Fruit fly (Drosophila melanogaster) whole organism, embryonic: ENCODE data around the gene Dad1.

Experiments
- ATbp ChIP-seq: fragments of 200-800 bp; sonication (Bioruptor generic); optimal IDR thresholded peaks from 2 replicates; lab custom pipeline; 2017; ENCODE audit warnings: missing biosample characterization, mild to moderate bottlenecking, missing genetic modification characterization, missing genetic modification reagents
- CG10959 ChIP-seq: fragments of 200-800 bp; sonication (Bioruptor generic); IDR thresholded peaks from 2 replicates; pipeline ENCODE4 v1.3.6; 2022; ENCODE audit warnings: missing biosample characterization, missing genetic modification characterization
- CG12104 ChIP-seq: fragments of 200-800 bp; sonication (Bioruptor generic); optimal IDR thresholded peaks from 3 replicates; lab custom pipeline; 2016; ENCODE audit warnings: missing biosample characterization, missing genetic modification characterization
- CG13624 ChIP-seq: fragments of 200-800 bp; sonication (Bioruptor generic); optimal IDR thresholded peaks from 2 replicates; lab custom pipeline; 2016; ENCODE audit warnings: missing biosample characterization, missing genetic modification characterization
- CG13775 ChIP-seq: fragments of 200-800 bp; sonication (Bioruptor generic); optimal IDR thresholded peaks from 3 replicates; lab custom pipeline; 2017; ENCODE audit warnings: missing biosample characterization, mild to moderate bottlenecking, missing genetic modification characterization
- CG13894 ChIP-seq: fragments of 200-800 bp; sonication (Bioruptor generic); optimal IDR thresholded peaks from 3 replicates; lab custom pipeline; 2018; ENCODE audit warnings: missing biosample characterization, mild to moderate bottlenecking, missing genetic modification characterization, moderate library complexity
- CG14710 ChIP-seq: fragments of 200-800 bp; sonication (Bioruptor generic); optimal IDR thresholded peaks from 3 replicates; lab custom pipeline; 2019; ENCODE audit warnings: missing biosample characterization, mild to moderate bottlenecking, missing genetic modification characterization, moderate library complexity
- CG15514 ChIP-seq: fragments of 200-800 bp; sonication (Bioruptor generic); optimal IDR thresholded peaks from 3 replicates; lab custom pipeline; 2017; ENCODE audit warnings: missing biosample characterization, missing genetic modification characterization, mild to moderate bottlenecking, moderate library complexity, missing genetic modification reagents
- CG17912 ChIP-seq: fragments of 200-800 bp; sonication (Bioruptor generic); optimal IDR thresholded peaks from 2 replicates; lab custom pipeline; 2018; ENCODE audit warnings: missing biosample characterization, mild to moderate bottlenecking, missing genetic modification characterization
- CG30403 ChIP-seq: fragments of 200-800 bp; sonication (Bioruptor generic); optimal IDR thresholded peaks from 3 replicates; lab custom pipeline; 2016; ENCODE audit warnings: missing biosample characterization, missing genetic modification characterization
- CG32767 ChIP-seq: fragments of 200-800 bp; sonication (Bioruptor generic); IDR thresholded peaks from 2 replicates; pipeline ENCODE4 v1.3.6; 2022; ENCODE audit warnings: missing biosample characterization, missing genetic modification characterization
- CG32772 ChIP-seq: fragments of 200-800 bp; sonication (Bioruptor generic); IDR thresholded peaks from 2 replicates; pipeline ENCODE4 v1.3.6; 2022; ENCODE audit warnings: missing biosample characterization, missing genetic modification characterization
- CG3726 ChIP-seq: fragments of 200-800 bp; sonication (Bioruptor generic); IDR thresholded peaks from 3 replicates; pipeline ENCODE4, ENCODE4 v1.3.6; 2022; ENCODE audit warnings: missing biosample characterization, missing genetic modification characterization
- CG4854 ChIP-seq: fragments of 200-800 bp; sonication (Bioruptor generic); optimal IDR thresholded peaks from 2 replicates; lab custom pipeline; 2016; ENCODE audit warnings: missing biosample characterization, missing genetic modification characterization, inconsistent platforms
- CG6272 ChIP-seq: fragments of 200-800 bp; sonication (Bioruptor generic); IDR thresholded peaks from 2 replicates; pipeline ENCODE4 v1.3.6; 2022; ENCODE audit warnings: missing biosample characterization, missing genetic modification characterization
- CG7987 ChIP-seq: fragments of 200-800 bp; sonication (Bioruptor generic); optimal IDR thresholded peaks from 2 replicates; lab custom pipeline; 2018; ENCODE audit warnings: missing biosample characterization, mild to moderate bottlenecking, missing genetic modification characterization, moderate library complexity
- CG8089 ChIP-seq: fragments of 200-800 bp; sonication (Bioruptor generic); optimal IDR thresholded peaks from 3 replicates; lab custom pipeline; 2016; ENCODE audit warnings: missing biosample characterization, missing genetic modification characterization
- CG8281 ChIP-seq: fragments of 200-800 bp; sonication (Bioruptor generic); optimal IDR thresholded peaks from 2 replicates; lab custom pipeline; 2018; ENCODE audit warnings: missing biosample characterization, mild to moderate bottlenecking, missing genetic modification characterization, moderate library complexity
- CkIIα-i1 ChIP-seq: fragments of 200-800 bp; sonication (Bioruptor generic); IDR thresholded peaks from 2 replicates; pipeline ENCODE4 v1.3.6; 2022; ENCODE audit warnings: missing biosample characterization, missing genetic modification characterization
- D19A ChIP-seq: fragments of 200-800 bp; optimal IDR thresholded peaks from 3 replicates; lab custom pipeline; 2019; ENCODE audit warnings: missing biosample characterization, mild to moderate bottlenecking, missing genetic modification characterization, moderate library complexity
- Dp ChIP-seq: fragments of 200-800 bp; sonication (Bioruptor generic); optimal IDR thresholded peaks from 2 replicates; lab custom pipeline; 2018; ENCODE audit warnings: missing biosample characterization, mild to moderate bottlenecking, missing genetic modification characterization, moderate library complexity
- Ets65A ChIP-seq: fragments of 200-800 bp; sonication (Bioruptor generic); peaks from one replicate; lab custom pipeline; 2016; ENCODE audit warnings: missing biosample characterization, missing genetic modification characterization
- Fer3 ChIP-seq: fragments of 200-800 bp; sonication (Bioruptor generic); optimal IDR thresholded peaks from 2 replicates; lab custom pipeline; 2018; ENCODE audit warnings: missing biosample characterization, mild to moderate bottlenecking, missing genetic modification characterization, moderate library complexity
- H15 ChIP-seq: fragments of 200-800 bp; sonication (Bioruptor generic); IDR thresholded peaks from 3 replicates; pipeline ENCODE4 v1.3.6; 2022; ENCODE audit warnings: missing biosample characterization, missing genetic modification characterization
- Mad ChIP-seq: fragments of 200-800 bp; sonication (Bioruptor generic); optimal IDR thresholded peaks from 2 replicates; lab custom pipeline; 2016; ENCODE audit warnings: missing biosample characterization, missing genetic modification characterization
- Myb ChIP-seq: fragments of 200-800 bp; sonication (Bioruptor generic); optimal IDR thresholded peaks from 2 replicates; lab custom pipeline; 2016; ENCODE audit warnings: missing biosample characterization, missing genetic modification characterization
- Sox100B ChIP-seq: fragments of 200-800 bp; sonication (Bioruptor generic); optimal IDR thresholded peaks from 3 replicates; lab custom pipeline; 2018; ENCODE audit warnings: missing biosample characterization, mild to moderate bottlenecking, missing genetic modification characterization
- Spps ChIP-seq: fragments of 200-800 bp; sonication (Bioruptor generic); optimal IDR thresholded peaks from 2 replicates; lab custom pipeline; 2018; ENCODE audit warnings: missing biosample characterization, mild to moderate bottlenecking, missing genetic modification characterization
- Sry-δ ChIP-seq: fragments of 200-800 bp; sonication (Bioruptor generic); optimal IDR thresholded peaks from 2 replicates; lab custom pipeline; 2016; ENCODE audit warnings: missing biosample characterization, missing genetic modification characterization
- ara ChIP-seq: fragments of 200-800 bp; sonication (Bioruptor generic); IDR thresholded peaks from 2 replicates; pipeline ENCODE4 v1.3.6; 2022; ENCODE audit warnings: missing biosample characterization, missing genetic modification characterization
- ash1 ChIP-seq: fragments of 200-800 bp; sonication (Bioruptor generic); optimal IDR thresholded peaks from 2 replicates; lab custom pipeline; 2018; ENCODE audit warnings: missing biosample characterization, mild to moderate bottlenecking, missing genetic modification characterization
- bbx ChIP-seq: fragments of 200-800 bp; sonication (Bioruptor generic); IDR thresholded peaks from 2 replicates; pipeline ENCODE4 v1.3.6; 2022; ENCODE audit warnings: missing biosample characterization, missing genetic modification characterization; ENCODE audit not compliant: partially characterized antibody
- bsh ChIP-seq, 2 experiments: fragments of 200-800 bp; sonication (Bioruptor generic); optimal IDR thresholded peaks; 2 replicates each; lab custom pipeline; 2017 to 2018; ENCODE audit warnings: mild to moderate bottlenecking in 2 of 2, missing biosample characterization in 2 of 2, missing genetic modification characterization in 2 of 2, moderate library complexity in 1 of 2
- caup ChIP-seq: fragments of 200-800 bp; sonication (Bioruptor generic); optimal IDR thresholded peaks from 3 replicates; lab custom pipeline; 2017; ENCODE audit warnings: missing biosample characterization, mild to moderate bottlenecking, missing genetic modification characterization, moderate library complexity; ENCODE audit not compliant: severe bottlenecking
- croc ChIP-seq: fragments of 200-800 bp; sonication (Bioruptor generic); conservative IDR thresholded peaks from 3 replicates; pipeline ENCODE4 v1.3.6; 2022; ENCODE audit warnings: missing biosample characterization, missing genetic modification characterization
- dan ChIP-seq: fragments of 200-800 bp; sonication (Bioruptor generic); IDR thresholded peaks from 2 replicates; pipeline ENCODE4 v1.3.6; 2022; ENCODE audit warnings: missing biosample characterization, missing genetic modification characterization
- dmrt99B ChIP-seq: fragments of 200-800 bp; sonication (Bioruptor generic); optimal IDR thresholded peaks from 2 replicates; lab custom pipeline; 2018; ENCODE audit warnings: missing biosample characterization, mild to moderate bottlenecking, missing genetic modification characterization, moderate library complexity
- esg ChIP-seq: fragments of 200-800 bp; sonication (Bioruptor generic); conservative IDR thresholded peaks from 2 replicates; pipeline ENCODE4 v1.3.6; 2022; ENCODE audit warnings: missing biosample characterization, missing genetic modification characterization
- fd102C ChIP-seq: fragments of 200-800 bp; sonication (Bioruptor generic); optimal IDR thresholded peaks from 2 replicates; lab custom pipeline; 2018; ENCODE audit warnings: missing biosample characterization, mild to moderate bottlenecking, missing genetic modification characterization, moderate library complexity
- fd64A ChIP-seq: fragments of 200-800 bp; sonication (Bioruptor generic); optimal IDR thresholded peaks from 3 replicates; lab custom pipeline; 2018; ENCODE audit warnings: missing biosample characterization, mild to moderate bottlenecking, missing genetic modification characterization
- nau ChIP-seq: fragments of 200-800 bp; sonication (Bioruptor generic); optimal IDR thresholded peaks from 3 replicates; lab custom pipeline; 2017; ENCODE audit warnings: missing biosample characterization, mild to moderate bottlenecking, missing genetic modification characterization, missing genetic modification reagents
- nerfin-2 ChIP-seq: fragments of 200-800 bp; sonication (Bioruptor generic); IDR thresholded peaks from 2 replicates; pipeline ENCODE4 v1.3.6; 2022; ENCODE audit warnings: missing biosample characterization, missing genetic modification characterization; ENCODE audit not compliant: partially characterized antibody
- nmo ChIP-seq: fragments of 200-800 bp; sonication (Bioruptor generic); optimal IDR thresholded peaks from 2 replicates; lab custom pipeline; 2018; ENCODE audit warnings: missing biosample characterization, mild to moderate bottlenecking, missing genetic modification characterization, moderate library complexity
- otp ChIP-seq: fragments of 200-800 bp; sonication (Bioruptor generic); IDR thresholded peaks from 3 replicates; pipeline ENCODE4, ENCODE4 v1.3.6; 2022; ENCODE audit warnings: missing biosample characterization, missing genetic modification characterization
- sqz ChIP-seq: fragments of 200-800 bp; sonication (Bioruptor generic); optimal IDR thresholded peaks from 3 replicates; lab custom pipeline; 2018; ENCODE audit warnings: missing biosample characterization, mild to moderate bottlenecking, missing genetic modification characterization
- tin ChIP-seq: fragments of 200-800 bp; sonication (Bioruptor generic); optimal IDR thresholded peaks from 3 replicates; lab custom pipeline; 2016; ENCODE audit warnings: missing biosample characterization, missing genetic modification characterization
- tll ChIP-seq, 2 experiments: fragments of 200-800 bp in 1 of 2; fragments of >200 bp in 1 of 2; sonication (Bioruptor generic) in 1 of 2; optimal IDR thresholded peaks; 2 replicates each; lab custom pipeline; 2017 to 2019; ENCODE audit warnings: missing biosample characterization in 2 of 2, missing genetic modification characterization in 2 of 2, mild to moderate bottlenecking in 1 of 2, moderate library complexity in 1 of 2
- tup ChIP-seq: fragments of 200-800 bp; sonication (Bioruptor generic); optimal IDR thresholded peaks from 2 replicates; lab custom pipeline; 2016; ENCODE audit warnings: missing biosample characterization, mild to moderate bottlenecking, missing genetic modification characterization, moderate library complexity
- usp ChIP-seq: fragments of >200 bp; optimal IDR thresholded peaks from 2 replicates; lab custom pipeline; 2017; ENCODE audit warnings: missing biosample characterization, missing genetic modification characterization

The Dad1 gene

dm6 chr2L:8384108-8384601 is at the start of gene Dad1, which contains the start of gene CG13384 (continued):
- no peak for TF ChIP-seq nerfin-2
- TF ChIP-seq CG32767 (GFP tag; lab: Robert Waterston, UW), result peak; percentile 86
- peak in 1 of 2 experiments; percentile 50 for TF ChIP-seq tll (GFP tag; optimal IDR thresholded peaks at IDR 0.05; lab: Kevin White, UChicago)
- peak; percentile 45 for TF ChIP-seq tup (GFP tag; lab: Kevin White, UChicago)
- TF ChIP-seq CG7987 (GFP tag; lab: Kevin White, UChicago), result peak; percentile 40
- peak; percentile 90 for TF ChIP-seq croc (GFP tag; lab: Robert Waterston, UW)
- TF ChIP-seq Myb (GFP tag; lab: Kevin White, UChicago), result peak; percentile 28
- TF ChIP-seq CG17912 (GFP tag; lab: Kevin White, UChicago), result peak; percentile 31
- peak; percentile 94 for TF ChIP-seq dmrt99B (tag; lab: Kevin White, UChicago)
- TF ChIP-seq Sox100B (GFP tag; lab: Kevin White, UChicago), result peak; percentile 93
- peak; percentile 49 for TF ChIP-seq Sry-δ (GFP tag; lab: Kevin White, UChicago)
- peak; percentile 63 for TF ChIP-seq dan (GFP tag; lab: Robert Waterston, UW)
- peak; percentile 96 for TF ChIP-seq CG14710 (tag; lab: Kevin White, UChicago)
- peak; percentile 64; the same call in 1 of the 3 replicates for TF ChIP-seq H15 (GFP tag; lab: Robert Waterston, UW)
- TF ChIP-seq CG3726 (GFP tag; lab: Robert Waterston, UW), result peak; percentile 74; the same call in 2 of the 3 replicates
- peak; percentile 84 for TF ChIP-seq ATbp
- TF ChIP-seq Spps (tag; lab: Kevin White, UChicago), result peak; percentile 82
- no peak; the same call in 1 of the 2 replicates for TF ChIP-seq bbx (GFP tag; lab: Robert Waterston, UW)
- peak; percentile 89 for TF ChIP-seq caup (GFP tag; lab: Kevin White, UChicago)
- peak; percentile 84 for TF ChIP-seq sqz
- peak; percentile 67 for TF ChIP-seq Mad (GFP tag; lab: Kevin White, UChicago)
- no peak for TF ChIP-seq ash1
- TF ChIP-seq CG8281 (tag; lab: Kevin White, UChicago), result peak; percentile 82
- TF ChIP-seq CG15514 (GFP tag; lab: Kevin White, UChicago), result peak; percentile 89
- TF ChIP-seq CG8089 (GFP tag; lab: Kevin White, UChicago), result peak; percentile 51
- TF ChIP-seq CG30403 (GFP tag; lab: Kevin White, UChicago), result peak; percentile 96
- TF ChIP-seq CG32772 (GFP tag; lab: Robert Waterston, UW), result peak; percentile 93
- TF ChIP-seq CG10959 (GFP tag; lab: Robert Waterston, UW), result peak; percentile 69
- TF ChIP-seq fd64A (GFP tag; lab: Kevin White, UChicago), result no peak
- TF ChIP-seq CG13894, result peak; percentile 96
- TF ChIP-seq CG13775 (GFP tag; lab: Kevin White, UChicago), result peak; percentile 93
- TF ChIP-seq CkIIα-i1 (GFP tag; lab: Robert Waterston, UW), result no peak
- peak; percentile 75 for TF ChIP-seq CG4854 (GFP tag; lab: Kevin White, UChicago)
- peak; percentile 30 for TF ChIP-seq Dp
- TF ChIP-seq usp (GFP tag; lab: Kevin White, UChicago), result no peak
- peak; percentile 91 for TF ChIP-seq tin (GFP tag; lab: Kevin White, UChicago)
- no peak for TF ChIP-seq nau (GFP tag; lab: Kevin White, UChicago)
- TF ChIP-seq bsh (GFP tag; optimal IDR thresholded peaks at IDR 0.05; lab: Kevin White, UChicago), result peak in 1 of 2 experiments; percentile 90
- TF ChIP-seq fd102C (GFP tag; lab: Kevin White, UChicago), result peak; percentile 55
- TF ChIP-seq CG13624, result peak; percentile 44
- peak; percentile 95 for TF ChIP-seq Fer3 (tag; lab: Kevin White, UChicago)
- 0 out of 3 replicates have a peak, but pooled peaks have one; percentile 55 for TF ChIP-seq otp
- TF ChIP-seq CG12104 (GFP tag; lab: Kevin White, UChicago), result peak; percentile 80
- peak; percentile 94 for TF ChIP-seq esg
- TF ChIP-seq D19A (tag; lab: Kevin White, UChicago), result peak; percentile 81
- peak; percentile 90 for TF ChIP-seq CG6272 (GFP tag; lab: Robert Waterston, UW)
- peak; percentile 93 for TF ChIP-seq Ets65A (GFP tag; lab: Kevin White, UChicago)
- peak; percentile 96 for TF ChIP-seq nmo (GFP tag; lab: Kevin White, UChicago)
- TF ChIP-seq ara, result peak; percentile 84
